Fruit fly (Drosophila melanogaster): Measurements from ENCODE around the gene CG1227.

Gene CG1227

dm6 chr3R:7249460-7249859 lies at the start of gene CG1227, which contains the start of gene Dtwd2:
Gene CG1227, minus strand, starts transcription at chr3R:7249738.
Gene Dtwd2, plus strand, starts transcription at chr3R:7249795.
- TF ChIP-seq CG10348 (GFP tag; IDR thresholded peaks at IDR 0.05) (peak; percentile 71; the same call in 1 of the 2 replicates), fd96Ca (GFP tag; IDR thresholded peaks at IDR 0.05) (peak; percentile 83), CG8301 (tag; optimal IDR thresholded peaks at IDR 0.05) (peak; percentile 97), CG4496 (GFP tag; IDR thresholded peaks at IDR 0.05) (peak; percentile 97), CG15710 (tag; optimal IDR thresholded peaks at IDR 0.05) (peak; percentile 98), D1 (tag; optimal IDR thresholded peaks at IDR 0.05) (peak; percentile 96), CG8159 (tag; optimal IDR thresholded peaks at IDR 0.05) (peak; percentile 97), rn (GFP tag; IDR thresholded peaks at IDR 0.05) (peak; percentile 94), CG13204 (GFP tag; optimal IDR thresholded peaks at IDR 0.05) (no peak), EcR (GFP tag; optimal IDR thresholded peaks at IDR 0.05) (no peak), Pif1A (GFP tag; optimal IDR thresholded peaks at IDR 0.05) (peak; percentile 93), CG14655 (GFP tag; optimal IDR thresholded peaks at IDR 0.05) (peak; percentile 94), gl (tag; optimal IDR thresholded peaks at IDR 0.05) (peak; percentile 87), CG34367 (tag; optimal IDR thresholded peaks at IDR 0.05) (peak; percentile 96), CG12605 (GFP tag; IDR thresholded peaks at IDR 0.05) (peak; percentile 98), CG17806 (tag; optimal IDR thresholded peaks at IDR 0.05) (peak; percentile 96), Pif1B (GFP tag; optimal IDR thresholded peaks at IDR 0.05) (peak; percentile 92), Snoo (tag; optimal IDR thresholded peaks at IDR 0.05) (peak; percentile 94), CG32121 (GFP tag; IDR thresholded peaks at IDR 0.05) (peak; percentile 97), Ets98B (GFP tag; IDR thresholded peaks at IDR 0.05) (peak; percentile 98), CG9948 (tag; optimal IDR thresholded peaks at IDR 0.05) (peak; percentile 94)

- TF ChIP-seq CG8301 (tag; optimal IDR thresholded peaks at IDR 0.05) (no peak), CG32121 (GFP tag; IDR thresholded peaks at IDR 0.05) (no peak), CG10348 (GFP tag; IDR thresholded peaks at IDR 0.05) (no peak), Snoo (tag; optimal IDR thresholded peaks at IDR 0.05) (no peak), rn (GFP tag; IDR thresholded peaks at IDR 0.05) (no peak), gl (tag; optimal IDR thresholded peaks at IDR 0.05) (no peak), fd96Ca (GFP tag; IDR thresholded peaks at IDR 0.05) (no peak), CG8159 (tag; optimal IDR thresholded peaks at IDR 0.05) (no peak), CG4496 (GFP tag; IDR thresholded peaks at IDR 0.05) (no peak), CG15710 (tag; optimal IDR thresholded peaks at IDR 0.05) (no peak), CG34367 (tag; optimal IDR thresholded peaks at IDR 0.05) (no peak), CG14655 (GFP tag; optimal IDR thresholded peaks at IDR 0.05) (no peak), Pif1B (GFP tag; optimal IDR thresholded peaks at IDR 0.05) (no peak), CG9948 (tag; optimal IDR thresholded peaks at IDR 0.05) (no peak), CG12605 (GFP tag; IDR thresholded peaks at IDR 0.05) (no peak)
Observed at dm6 chr3R:7285662-7286061, 36.1 kb upstream of the CG1227 start, which contains the start of gene RacGAP84C. Gene RacGAP84C, plus strand, starts transcription at chr3R:7285962.

DNA sequence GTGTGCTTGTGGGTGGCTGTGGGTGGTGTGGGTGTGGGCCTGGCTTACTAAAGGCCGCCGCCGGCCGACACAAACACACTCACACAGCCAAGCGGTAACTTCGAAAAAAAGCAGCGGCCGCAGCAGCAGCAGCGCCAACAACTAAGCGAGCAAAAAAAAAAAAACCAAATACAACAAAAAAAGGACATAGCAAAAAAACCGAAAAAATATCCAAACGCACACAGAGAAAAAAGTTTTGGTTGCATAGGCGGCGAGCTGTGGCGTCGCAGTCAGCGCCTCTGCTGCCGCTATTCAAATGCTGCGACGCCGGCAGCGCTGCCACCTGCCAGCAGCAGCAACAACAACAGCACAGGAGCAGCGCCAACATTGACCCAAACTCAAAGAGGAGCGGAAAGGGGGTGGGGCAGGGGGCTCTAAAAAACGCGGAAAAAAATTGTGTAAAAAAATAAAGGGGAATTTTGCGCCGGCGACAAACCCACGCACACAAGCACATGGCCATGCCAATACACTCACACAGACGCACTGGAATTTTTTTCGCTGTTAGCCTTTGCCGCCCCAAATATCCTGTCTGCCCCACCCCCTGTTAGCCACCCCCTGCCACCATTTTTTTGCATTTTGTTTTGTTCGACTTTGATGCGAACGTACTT lies 32.8 kb upstream of the CG1227 start:
- TF ChIP-seq CG14655 (GFP tag; optimal IDR thresholded peaks at IDR 0.05) (peak; percentile 22), fd96Ca (GFP tag; IDR thresholded peaks at IDR 0.05) (0 out of 3 replicates have a peak, but pooled peaks have one; percentile 20), CG8159 (tag; optimal IDR thresholded peaks at IDR 0.05) (peak; percentile 1), CG12605 (GFP tag; IDR thresholded peaks at IDR 0.05) (peak; percentile 28; the same call in 1 of the 2 replicates), rn (GFP tag; IDR thresholded peaks at IDR 0.05) (no peak; the same call in 1 of the 2 replicates), EcR (GFP tag; optimal IDR thresholded peaks at IDR 0.05) (no peak), CG13204 (GFP tag; optimal IDR thresholded peaks at IDR 0.05) (peak; percentile 26), CG4496 (GFP tag; IDR thresholded peaks at IDR 0.05) (peak; percentile 53; the same call in 1 of the 3 replicates)

dm6 chr3R:7276782-7277181 lies 27.2 kb upstream of the CG1227 start:
- TF ChIP-seq CG8159 (tag; optimal IDR thresholded peaks at IDR 0.05): no peak
- no peak for TF ChIP-seq D1 (tag; optimal IDR thresholded peaks at IDR 0.05)
- TF ChIP-seq CG15710 (tag; optimal IDR thresholded peaks at IDR 0.05): no peak
- TF ChIP-seq CG8301 (tag; optimal IDR thresholded peaks at IDR 0.05): no peak
- no peak for TF ChIP-seq CG10348 (GFP tag; IDR thresholded peaks at IDR 0.05)
- TF ChIP-seq CG4496 (GFP tag; IDR thresholded peaks at IDR 0.05): no peak
- TF ChIP-seq CG32121 (GFP tag; IDR thresholded peaks at IDR 0.05): no peak
- TF ChIP-seq Pif1B (GFP tag; optimal IDR thresholded peaks at IDR 0.05): no peak
- TF ChIP-seq CG14655 (GFP tag; optimal IDR thresholded peaks at IDR 0.05): no peak

DNA sequence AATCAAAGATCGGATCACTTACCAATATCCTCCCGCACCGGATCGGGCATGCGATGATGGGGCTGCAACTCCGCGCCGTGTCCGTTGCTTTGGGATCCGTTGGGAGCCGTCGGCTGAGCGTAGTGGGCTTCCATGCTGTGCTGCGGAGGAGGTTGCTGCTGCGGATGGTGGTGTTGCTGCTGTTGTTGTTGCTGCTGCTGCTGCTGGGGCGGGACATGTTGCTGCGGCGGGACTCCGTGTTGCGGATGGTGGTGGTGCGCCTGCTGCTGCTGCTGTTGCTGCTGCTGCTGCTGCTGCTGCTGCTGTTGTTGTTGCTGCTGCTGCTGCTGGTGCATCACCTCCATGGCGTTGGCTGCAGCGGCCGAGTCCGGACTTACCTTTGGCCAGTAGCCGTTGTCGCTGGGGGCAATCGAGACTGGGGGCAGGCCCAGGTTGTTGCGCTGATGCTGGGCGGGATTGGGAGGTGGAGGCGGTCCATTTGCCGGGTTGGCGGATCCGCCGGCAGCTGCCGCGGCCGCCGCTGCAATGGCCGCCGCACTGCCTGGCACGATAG lies 25.5 kb upstream of the CG1227 start:
- no peak for TF ChIP-seq CG8159 (tag; optimal IDR thresholded peaks at IDR 0.05)
- no peak for TF ChIP-seq CG34367 (tag; optimal IDR thresholded peaks at IDR 0.05)
- no peak for TF ChIP-seq Pif1B (GFP tag; optimal IDR thresholded peaks at IDR 0.05)
- no peak for TF ChIP-seq rn (GFP tag; IDR thresholded peaks at IDR 0.05)
- TF ChIP-seq Ets98B (GFP tag; IDR thresholded peaks at IDR 0.05): no peak
- no peak for TF ChIP-seq fd96Ca (GFP tag; IDR thresholded peaks at IDR 0.05)
- TF ChIP-seq EcR (GFP tag; optimal IDR thresholded peaks at IDR 0.05): no peak
- TF ChIP-seq CG12605 (GFP tag; IDR thresholded peaks at IDR 0.05): no peak
- no peak for TF ChIP-seq CG17806 (tag; optimal IDR thresholded peaks at IDR 0.05)
- no peak for TF ChIP-seq CG4496 (GFP tag; IDR thresholded peaks at IDR 0.05)
- no peak for TF ChIP-seq CG14655 (GFP tag; optimal IDR thresholded peaks at IDR 0.05)
- TF ChIP-seq CG10348 (GFP tag; IDR thresholded peaks at IDR 0.05): no peak
- no peak for TF ChIP-seq CG13204 (GFP tag; optimal IDR thresholded peaks at IDR 0.05)
